Worm (Caenorhabditis elegans) whole organism, early embryonic: Measurements from ENCODE around the gene pcrg-1.

Experiments
- B0310.2 ChIP-seq: sonication (generic microtip); optimal IDR thresholded peaks from 2 replicates; lab custom pipeline; 2016; ENCODE audit warnings: mild to moderate bottlenecking, missing genetic modification characterization, missing compliant biosample characterization
- F13C5.2 ChIP-seq: sonication (generic microtip); optimal IDR thresholded peaks from 2 replicates; lab custom pipeline; 2017; ENCODE audit warnings: mild to moderate bottlenecking, missing genetic modification characterization, inconsistent platforms, missing compliant biosample characterization
- aly-1 ChIP-seq: sonication (generic microtip); optimal IDR thresholded peaks from 2 replicates; lab custom pipeline; 2016; ENCODE audit warnings: missing genetic modification characterization, missing compliant biosample characterization
- ama-1 ChIP-seq: fragments of 150-350 bp; optimal IDR thresholded peaks from 2 replicates; lab custom pipeline; 2014
- ceh-13 ChIP-seq: fragments of 200-800 bp; sonication (Bioruptor generic); optimal IDR thresholded peaks from 2 replicates; lab custom pipeline; 2018; ENCODE audit warnings: mild to moderate bottlenecking, missing genetic modification characterization, missing compliant biosample characterization
- ceh-36 ChIP-seq: sonication (generic microtip); optimal IDR thresholded peaks from 2 replicates; lab custom pipeline; 2016; ENCODE audit warnings: missing genetic modification characterization, inconsistent platforms, missing compliant biosample characterization
- ets-7 ChIP-seq: sonication (generic microtip); optimal IDR thresholded peaks from 2 replicates; lab custom pipeline; 2016; ENCODE audit warnings: missing genotype, missing genetic modification characterization, missing compliant biosample characterization
- flt-1 ChIP-seq: fragments of 200-800 bp; sonication (Bioruptor generic); IDR thresholded peaks from 2 replicates; pipeline ENCODE4 v1.3.6; 2022; ENCODE audit warnings: missing genetic modification characterization, missing compliant biosample characterization
- hmbx-1 ChIP-seq: sonication (generic microtip); optimal IDR thresholded peaks from 2 replicates; lab custom pipeline; 2016; ENCODE audit warnings: mild to moderate bottlenecking, missing genetic modification characterization, missing compliant biosample characterization
- hmg-4 ChIP-seq: fragments of 200-800 bp; sonication (Bioruptor generic); optimal IDR thresholded peaks from 2 replicates; lab custom pipeline; 2018; ENCODE audit warnings: mild to moderate bottlenecking, missing genetic modification characterization, missing compliant biosample characterization
- hnd-1 ChIP-seq: sonication (generic microtip); optimal IDR thresholded peaks from 2 replicates; lab custom pipeline; 2016; ENCODE audit warnings: missing genetic modification characterization, missing compliant biosample characterization
- pes-1 ChIP-seq: fragments of 200-800 bp; sonication (Bioruptor generic); IDR thresholded peaks from 2 replicates; pipeline ENCODE4 v1.3.6; 2022; ENCODE audit warnings: missing genetic modification reagents, missing genetic modification characterization, missing compliant biosample characterization
- scrt-1 ChIP-seq: fragments of 200-800 bp; sonication (Bioruptor generic); IDR thresholded peaks from 2 replicates; pipeline ENCODE4 v1.3.6; 2022; ENCODE audit warnings: missing genetic modification characterization, missing compliant biosample characterization
- sea-1 ChIP-seq: fragments of 200-800 bp; sonication (Bioruptor generic); conservative IDR thresholded peaks from 2 replicates; pipeline ENCODE4 v1.3.6; 2022; ENCODE audit warnings: missing genetic modification characterization, missing compliant biosample characterization
- tbx-11 ChIP-seq: fragments of 200-800 bp; sonication (Bioruptor generic); IDR thresholded peaks from 2 replicates; pipeline ENCODE4 v1.3.6; 2022; ENCODE audit warnings: missing genetic modification characterization, missing compliant biosample characterization
- tbx-37 ChIP-seq: fragments of 200-800 bp; sonication (Bioruptor generic); conservative IDR thresholded peaks from 2 replicates; pipeline ENCODE4 v1.3.6; 2022; ENCODE audit warnings: missing genetic modification reagents, missing genetic modification characterization, missing compliant biosample characterization
- tra-4 ChIP-seq: sonication (generic microtip); optimal IDR thresholded peaks from 2 replicates; lab custom pipeline; 2017; ENCODE audit warnings: missing genetic modification characterization, missing compliant biosample characterization

The pcrg-1 gene

DNA sequence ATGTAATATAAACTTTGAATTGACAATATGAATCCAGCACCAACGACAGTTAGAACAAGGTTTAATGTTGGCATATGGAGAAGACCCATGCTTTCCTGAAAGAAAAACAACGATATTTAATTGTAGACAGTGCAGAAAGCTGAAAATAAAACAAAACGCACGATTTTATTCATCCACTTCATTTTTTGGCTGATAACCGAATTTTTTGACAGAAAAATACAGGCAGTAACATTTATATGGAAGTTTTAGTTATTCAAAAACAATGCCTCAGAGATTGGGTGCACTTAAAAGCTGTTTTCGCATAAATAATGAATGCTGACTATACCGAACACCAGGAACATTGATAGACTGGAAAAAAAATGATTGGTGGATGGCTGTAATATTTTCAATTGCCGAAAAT lies 34.6 kb upstream of the pcrg-1 start, which contains the start of gene mfsd-13.2:
mfsd-13.2 (minus strand) TSS at position 101 of the 400 bp plus-strand sequence.
- no peak for TF ChIP-seq tra-4 (tag; lab: Kevin White, UChicago)
- TF ChIP-seq ceh-13 (GFP tag; lab: Kevin White, UChicago): no peak
- no peak for TF ChIP-seq flt-1 (GFP tag; lab: Robert Waterston, UW)
- TF ChIP-seq ama-1 (lab: Kevin White, UChicago): no peak
- TF ChIP-seq tbx-11 (GFP tag; lab: Robert Waterston, UW): no peak
- TF ChIP-seq pes-1 (GFP tag; lab: Robert Waterston, UW): no peak
- no peak for TF ChIP-seq aly-1 (tag; lab: Kevin White, UChicago)
- TF ChIP-seq sea-1 (GFP tag; lab: Robert Waterston, UW): no peak
- no peak for TF ChIP-seq hnd-1 (tag; lab: Kevin White, UChicago)
- TF ChIP-seq tbx-37 (GFP tag; lab: Robert Waterston, UW): no peak
- TF ChIP-seq scrt-1 (GFP tag; lab: Robert Waterston, UW): no peak
- TF ChIP-seq ets-7 (tag; lab: Kevin White, UChicago): no peak
- TF ChIP-seq hmbx-1 (tag; lab: Kevin White, UChicago): no peak
- no peak for TF ChIP-seq ceh-36 (tag; lab: Kevin White, UChicago)

DNA sequence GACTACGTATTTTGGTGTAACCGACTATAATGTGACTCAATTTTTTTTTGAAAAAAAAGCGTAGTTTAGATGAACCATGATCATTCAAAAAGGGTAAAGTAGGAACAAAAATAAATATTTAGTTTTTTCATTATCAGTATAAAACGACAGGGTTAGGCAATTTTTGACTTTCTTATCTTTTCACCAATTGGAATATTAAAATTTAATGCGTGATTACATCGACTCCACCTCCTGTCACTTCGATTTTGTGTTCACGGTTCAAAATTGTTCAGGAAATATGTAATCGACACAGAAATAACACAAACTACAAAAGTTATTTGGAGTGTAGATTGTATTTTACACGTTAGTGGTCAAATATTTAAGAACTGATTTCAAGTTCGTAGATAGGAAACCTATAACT lies 33.6 kb upstream of the pcrg-1 start:
- TF ChIP-seq tbx-11 (GFP tag; lab: Robert Waterston, UW) (no peak), ceh-13 (GFP tag; lab: Kevin White, UChicago) (no peak), hmbx-1 (tag; lab: Kevin White, UChicago) (no peak)

DNA sequence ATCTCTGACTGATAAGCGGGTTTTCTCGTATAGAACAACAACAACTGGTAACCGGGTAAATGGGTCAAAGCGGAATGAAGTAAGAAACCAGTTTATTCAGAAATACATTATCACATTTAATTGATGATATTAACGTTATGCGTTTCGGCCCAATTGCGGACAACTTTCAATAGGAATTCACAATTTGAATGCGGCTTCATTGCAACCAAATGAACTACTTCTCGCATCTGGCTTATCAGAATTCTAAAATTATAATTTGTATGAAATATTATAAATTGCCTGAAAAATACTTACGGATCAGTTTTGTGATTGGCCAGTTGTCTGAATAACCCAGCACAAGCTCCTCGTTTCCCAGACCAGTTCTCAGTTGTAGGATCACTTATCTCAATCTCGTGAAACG lies 31.6 kb upstream of the pcrg-1 start, which contains the start of gene col-36:
col-36 (minus strand) TSS at position 101 of the 400 bp plus-strand sequence.
- TF ChIP-seq F13C5.2 (tag; lab: Kevin White, UChicago): no peak
- no peak for TF ChIP-seq hnd-1 (tag; lab: Kevin White, UChicago)
- no peak for TF ChIP-seq ceh-13 (GFP tag; lab: Kevin White, UChicago)
- no peak for TF ChIP-seq sea-1 (GFP tag; lab: Robert Waterston, UW)
- no peak for TF ChIP-seq tra-4 (tag; lab: Kevin White, UChicago)
- no peak for TF ChIP-seq flt-1 (GFP tag; lab: Robert Waterston, UW)
- no peak for TF ChIP-seq ceh-36 (tag; lab: Kevin White, UChicago)
- TF ChIP-seq aly-1 (tag; lab: Kevin White, UChicago): no peak
- no peak for TF ChIP-seq B0310.2
- no peak for TF ChIP-seq ama-1 (lab: Kevin White, UChicago)
- no peak for TF ChIP-seq pes-1 (GFP tag; lab: Robert Waterston, UW)
- TF ChIP-seq tbx-11 (GFP tag; lab: Robert Waterston, UW): no peak
- no peak for TF ChIP-seq scrt-1 (GFP tag; lab: Robert Waterston, UW)
- TF ChIP-seq hmg-4 (GFP tag; lab: Kevin White, UChicago): no peak
- TF ChIP-seq tbx-37 (GFP tag; lab: Robert Waterston, UW): no peak
- no peak for TF ChIP-seq ets-7 (tag; lab: Kevin White, UChicago)

DNA sequence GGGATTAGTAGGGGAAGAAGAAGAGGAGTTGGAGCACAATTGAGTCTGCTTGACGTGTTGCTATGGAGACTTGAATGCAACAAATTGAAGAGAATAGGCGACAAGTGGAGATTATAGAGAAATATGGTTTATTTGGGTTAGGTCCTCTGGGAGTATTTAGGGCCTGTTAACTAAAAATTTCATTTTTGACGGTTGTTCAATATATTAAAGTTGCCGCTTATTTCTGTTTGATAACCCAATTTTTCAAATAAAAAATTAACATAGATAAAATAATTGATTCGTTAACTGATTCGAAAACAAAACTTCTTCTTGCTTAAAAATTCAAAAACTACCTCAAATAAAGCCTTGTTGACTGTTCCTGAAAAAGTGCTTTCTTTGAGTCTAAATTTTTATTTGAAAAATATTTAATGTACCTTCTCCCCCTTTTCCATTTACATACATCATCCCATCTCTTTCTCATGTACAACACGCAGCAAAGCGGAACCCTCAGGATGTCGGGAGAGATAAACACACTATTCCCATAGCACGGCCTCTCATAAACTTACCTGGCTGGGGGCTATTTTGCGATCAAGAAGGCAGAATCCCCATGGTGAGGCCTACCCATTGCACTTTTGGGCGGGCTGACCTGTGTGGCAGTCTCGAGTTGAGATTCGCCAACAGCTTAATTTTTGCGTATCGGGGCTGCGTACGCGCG lies 28.9 kb upstream of the pcrg-1 start, which contains the start of gene dyf-13:
dyf-13 (minus strand) TSS at position 51 of the 694 bp plus-strand sequence.
- TF ChIP-seq F13C5.2 (tag; lab: Kevin White, UChicago) (no peak), ceh-13 (GFP tag; lab: Kevin White, UChicago) (no peak), hmbx-1 (tag; lab: Kevin White, UChicago) (no peak), scrt-1 (GFP tag; lab: Robert Waterston, UW) (no peak), ceh-36 (tag; lab: Kevin White, UChicago) (no peak), tra-4 (tag; lab: Kevin White, UChicago) (no peak), ets-7 (tag; lab: Kevin White, UChicago) (no peak), B0310.2 (no peak)

DNA sequence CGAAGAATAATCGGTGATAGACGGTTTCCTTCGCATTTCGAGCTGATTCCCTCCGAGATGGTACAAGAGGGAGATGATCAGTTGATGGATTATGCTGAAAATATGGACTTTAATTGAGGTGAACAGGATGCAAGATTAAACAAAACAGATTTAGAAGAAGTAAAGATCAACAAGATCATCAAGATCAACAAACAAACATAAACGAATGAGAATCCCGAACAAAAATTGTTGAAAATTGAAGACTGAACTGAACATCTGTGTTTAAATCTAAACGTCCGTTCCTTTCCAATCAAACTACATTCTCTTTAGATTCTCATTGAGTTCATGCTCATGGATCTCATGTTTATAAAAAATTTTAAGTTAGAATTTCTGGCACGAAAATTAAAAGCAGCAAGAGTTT lies 25.5 kb upstream of the pcrg-1 start, which contains the start of gene glc-4:
glc-4 (minus strand) TSS at position 101 of the 400 bp plus-strand sequence.
- TF ChIP-seq hmbx-1 (tag; lab: Kevin White, UChicago) (no peak), ets-7 (tag; lab: Kevin White, UChicago) (no peak), pes-1 (GFP tag; lab: Robert Waterston, UW) (no peak), hnd-1 (tag; lab: Kevin White, UChicago) (no peak), F13C5.2 (tag; lab: Kevin White, UChicago) (no peak), tbx-37 (GFP tag; lab: Robert Waterston, UW) (no peak), scrt-1 (GFP tag; lab: Robert Waterston, UW) (no peak), tbx-11 (GFP tag; lab: Robert Waterston, UW) (no peak), hmg-4 (GFP tag; lab: Kevin White, UChicago) (no peak), flt-1 (GFP tag; lab: Robert Waterston, UW) (no peak), B0310.2 (no peak)

DNA sequence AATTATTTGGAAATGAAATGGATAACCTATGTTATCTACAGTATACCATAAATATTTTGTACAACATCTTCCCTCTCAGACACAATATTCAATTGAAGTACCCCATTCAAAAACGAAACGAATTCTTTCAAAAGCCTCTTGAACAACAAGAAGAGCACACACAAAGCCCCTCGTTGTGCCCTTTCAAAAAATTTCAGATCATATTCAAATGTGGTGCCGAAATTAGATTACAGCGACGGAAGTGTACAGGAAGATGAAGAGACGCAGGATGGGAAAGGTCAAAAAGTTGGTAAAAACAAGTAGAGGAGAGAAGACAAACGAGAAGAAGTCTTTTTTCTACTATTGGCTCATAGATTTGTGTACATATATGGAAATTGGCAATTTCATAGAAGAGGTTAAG lies 24.2 kb upstream of the pcrg-1 start:
- TF ChIP-seq hmg-4 (GFP tag; lab: Kevin White, UChicago) (no peak), ama-1 (lab: Kevin White, UChicago) (no peak), sea-1 (GFP tag; lab: Robert Waterston, UW) (no peak), flt-1 (GFP tag; lab: Robert Waterston, UW) (no peak), tbx-37 (GFP tag; lab: Robert Waterston, UW) (no peak), aly-1 (tag; lab: Kevin White, UChicago) (no peak), hmbx-1 (tag; lab: Kevin White, UChicago) (no peak), pes-1 (GFP tag; lab: Robert Waterston, UW) (no peak), scrt-1 (GFP tag; lab: Robert Waterston, UW) (no peak), B0310.2 (no peak), tra-4 (tag; lab: Kevin White, UChicago) (no peak)

DNA sequence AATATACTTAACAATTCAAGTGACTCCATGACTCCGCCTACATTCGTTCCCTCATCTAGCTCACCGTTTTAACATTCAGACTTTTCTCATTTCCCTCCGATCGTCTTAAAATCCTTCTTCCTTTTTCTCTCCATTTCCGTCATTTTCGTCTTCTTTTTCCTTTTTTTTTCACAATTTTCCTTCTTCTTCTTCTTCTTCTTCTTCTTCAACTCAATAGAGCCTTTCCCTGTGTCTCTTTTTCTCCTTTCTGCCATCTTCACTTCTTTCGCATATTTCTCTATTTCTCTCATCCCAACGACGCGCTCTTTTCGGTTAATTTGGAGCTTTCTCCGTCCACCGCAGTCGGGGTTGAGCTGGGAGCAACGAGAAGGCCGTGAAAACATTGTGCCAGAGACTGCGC lies 17.7 kb upstream of the pcrg-1 start:
- TF ChIP-seq flt-1 (GFP tag; lab: Robert Waterston, UW) (no peak), F13C5.2 (tag; lab: Kevin White, UChicago) (no peak), ceh-36 (tag; lab: Kevin White, UChicago) (no peak), scrt-1 (GFP tag; lab: Robert Waterston, UW) (no peak), ama-1 (lab: Kevin White, UChicago) (no peak), tra-4 (tag; lab: Kevin White, UChicago) (no peak), hmg-4 (GFP tag; lab: Kevin White, UChicago) (no peak), B0310.2 (no peak), ceh-13 (GFP tag; lab: Kevin White, UChicago) (no peak), hmbx-1 (tag; lab: Kevin White, UChicago) (no peak), tbx-37 (GFP tag; lab: Robert Waterston, UW) (no peak), pes-1 (GFP tag; lab: Robert Waterston, UW) (no peak), sea-1 (GFP tag; lab: Robert Waterston, UW) (no peak), tbx-11 (GFP tag; lab: Robert Waterston, UW) (no peak), ets-7 (tag; lab: Kevin White, UChicago) (no peak), hnd-1 (tag; lab: Kevin White, UChicago) (no peak)
